Fruit fly (Drosophila melanogaster) whole organism, embryonic: Measurements from ENCODE around the gene CG15034.

Source experiments
- Bdp1 ChIP-seq: fragments of 200-800 bp; sonication (Bioruptor generic); optimal IDR thresholded peaks from 3 replicates; lab custom pipeline; 2016; ENCODE audit warnings: missing biosample characterization, missing genetic modification characterization
- CG11093 ChIP-seq: fragments of 200-800 bp; sonication (Bioruptor generic); IDR thresholded peaks from 3 replicates; pipeline ENCODE4 v1.3.6; 2022; ENCODE audit warnings: missing biosample characterization, missing genetic modification characterization
- CG13287 ChIP-seq: fragments of 200-800 bp; sonication (Bioruptor generic); IDR thresholded peaks from 2 replicates; pipeline ENCODE4 v1.3.6; 2022; ENCODE audit warnings: missing biosample characterization, missing genetic modification characterization; ENCODE audit not compliant: partially characterized antibody
- CG13775 ChIP-seq: fragments of 200-800 bp; sonication (Bioruptor generic); optimal IDR thresholded peaks from 3 replicates; lab custom pipeline; 2017; ENCODE audit warnings: missing biosample characterization, mild to moderate bottlenecking, missing genetic modification characterization
- CG1529 ChIP-seq: fragments of 200-800 bp; sonication (Bioruptor generic); optimal IDR thresholded peaks from 3 replicates; lab custom pipeline; 2018; ENCODE audit warnings: missing biosample characterization, missing genetic modification characterization
- CG1602 ChIP-seq: fragments of 200-800 bp; sonication (Bioruptor generic); optimal IDR thresholded peaks from 3 replicates; lab custom pipeline; 2016; ENCODE audit warnings: missing biosample characterization, missing genetic modification characterization
- CG3847 ChIP-seq: fragments of 200-800 bp; sonication (Bioruptor generic); IDR thresholded peaks from 2 replicates; pipeline ENCODE4 v1.3.6; 2022; ENCODE audit warnings: missing biosample characterization, missing genetic modification characterization
- CG4328 ChIP-seq: fragments of 200-800 bp; sonication (Bioruptor generic); optimal IDR thresholded peaks from 3 replicates; lab custom pipeline; 2017; ENCODE audit warnings: missing biosample characterization, missing genetic modification reagents, missing genetic modification characterization
- CG4707 ChIP-seq: fragments of 200-800 bp; sonication (Bioruptor generic); optimal IDR thresholded peaks from 2 replicates; lab custom pipeline; 2018; ENCODE audit warnings: missing biosample characterization, mild to moderate bottlenecking, missing genetic modification characterization, moderate library complexity
- CG4854 ChIP-seq: fragments of 200-800 bp; sonication (Bioruptor generic); optimal IDR thresholded peaks from 2 replicates; lab custom pipeline; 2016; ENCODE audit warnings: missing biosample characterization, missing genetic modification characterization, inconsistent platforms
- CG8290 ChIP-seq, 3 experiments: fragments of 200-800 bp; sonication (Bioruptor generic); optimal IDR thresholded peaks; 2 replicates each; lab custom pipeline; 2016 to 2019; ENCODE audit warnings: missing biosample characterization in 3 of 3, missing genetic modification characterization in 3 of 3, mild to moderate bottlenecking in 2 of 3, moderate library complexity in 1 of 3
- D19B ChIP-seq: fragments of 200-800 bp; sonication (Bioruptor generic); optimal IDR thresholded peaks from 2 replicates; lab custom pipeline; 2017; ENCODE audit warnings: missing biosample characterization, mild to moderate bottlenecking, missing genetic modification characterization
- Elba2 ChIP-seq: fragments of 200-800 bp; sonication (Bioruptor generic); optimal IDR thresholded peaks from 3 replicates; lab custom pipeline; 2016; ENCODE audit warnings: missing biosample characterization, missing genetic modification characterization
- Fer3 ChIP-seq: fragments of 200-800 bp; sonication (Bioruptor generic); optimal IDR thresholded peaks from 2 replicates; lab custom pipeline; 2018; ENCODE audit warnings: missing biosample characterization, mild to moderate bottlenecking, missing genetic modification characterization, moderate library complexity
- Gug ChIP-seq: fragments of 200-800 bp; sonication (Bioruptor generic); IDR thresholded peaks from 4 replicates; pipeline ENCODE4 v1.3.6; 2022; ENCODE audit warnings: missing biosample characterization, missing genetic modification characterization
- HLH3B ChIP-seq: fragments of 200-800 bp; sonication (Bioruptor generic); IDR thresholded peaks from 2 replicates; pipeline ENCODE4 v1.3.6; 2022; ENCODE audit warnings: missing biosample characterization, missing genetic modification characterization
- Hand ChIP-seq: fragments of 200-800 bp; sonication (Bioruptor generic); optimal IDR thresholded peaks from 2 replicates; lab custom pipeline; 2017; ENCODE audit warnings: mild to moderate bottlenecking, missing biosample characterization, missing genetic modification reagents, missing genetic modification characterization
- Hsf ChIP-seq: fragments of 200-800 bp; sonication (Bioruptor generic); optimal IDR thresholded peaks from 3 replicates; lab custom pipeline; 2016; ENCODE audit warnings: missing biosample characterization, missing genetic modification characterization
- Lim3 ChIP-seq: fragments of 200-800 bp; sonication (Bioruptor generic); IDR thresholded peaks from 2 replicates; pipeline ENCODE4 v1.3.6; 2022; ENCODE audit warnings: missing biosample characterization, missing genetic modification characterization
- MTF-1 ChIP-seq: fragments of 200-800 bp; sonication (Bioruptor generic); optimal IDR thresholded peaks from 2 replicates; lab custom pipeline; 2018; ENCODE audit warnings: missing biosample characterization, mild to moderate bottlenecking, missing genetic modification characterization, borderline replicate concordance
- NFAT ChIP-seq: fragments of 200-800 bp; sonication (Bioruptor generic); IDR thresholded peaks from 2 replicates; pipeline ENCODE4 v1.3.6; 2022; ENCODE audit warnings: missing biosample characterization, missing genetic modification characterization
- Scr ChIP-seq: fragments of 200-800 bp; sonication (Bioruptor generic); IDR thresholded peaks from 2 replicates; pipeline ENCODE4 v1.3.6; 2022; ENCODE audit warnings: missing biosample characterization, missing genetic modification characterization; ENCODE audit not compliant: partially characterized antibody
- Stat92E ChIP-seq, 3 experiments: fragments of >200 bp in 2 of 3; fragments of 200-800 bp in 1 of 3; sonication (Bioruptor generic) in 1 of 3; optimal IDR thresholded peaks; 2 replicates each; lab custom pipeline; 2017 to 2019; ENCODE audit warnings: missing biosample characterization in 3 of 3, missing genetic modification characterization in 3 of 3, mild to moderate bottlenecking in 1 of 3, moderate library complexity in 1 of 3
- Trl ChIP-seq, 3 experiments: fragments of >200 bp in 2 of 3; fragments of 200-800 bp in 1 of 3; sonication (Bioruptor generic) in 1 of 3; optimal IDR thresholded peaks; 2 replicates in 1 of 3; 3 replicates in 2 of 3; lab custom pipeline; 2016 to 2017; ENCODE audit warnings: missing biosample characterization in 1 of 3, missing genetic modification characterization in 1 of 3
- ash1 ChIP-seq: fragments of 200-800 bp; sonication (Bioruptor generic); optimal IDR thresholded peaks from 2 replicates; lab custom pipeline; 2018; ENCODE audit warnings: missing biosample characterization, mild to moderate bottlenecking, missing genetic modification characterization
- chinmo ChIP-seq: fragments of 200-800 bp; sonication (Bioruptor generic); IDR thresholded peaks from 4 replicates; pipeline ENCODE4 v1.3.6; 2022; ENCODE audit warnings: missing biosample characterization, missing genetic modification characterization; ENCODE audit not compliant: partially characterized antibody
- danr ChIP-seq: fragments of 200-800 bp; sonication (Bioruptor generic); IDR thresholded peaks from 2 replicates; pipeline ENCODE4 v1.3.6; 2022; ENCODE audit warnings: missing biosample characterization, missing genetic modification characterization
- disco-r ChIP-seq: fragments of 200-800 bp; sonication (Bioruptor generic); optimal IDR thresholded peaks from 2 replicates; lab custom pipeline; 2016; ENCODE audit warnings: missing biosample characterization, missing genetic modification characterization
- ems ChIP-seq: fragments of 200-800 bp; sonication (Bioruptor generic); optimal IDR thresholded peaks from 3 replicates; lab custom pipeline; 2016; ENCODE audit warnings: missing biosample characterization, missing genetic modification characterization
- en ChIP-seq: fragments of 200-800 bp; sonication (Bioruptor generic); optimal IDR thresholded peaks from 2 replicates; lab custom pipeline; 2016; ENCODE audit warnings: missing biosample characterization, missing genetic modification characterization
- esg ChIP-seq: fragments of 200-800 bp; sonication (Bioruptor generic); conservative IDR thresholded peaks from 2 replicates; pipeline ENCODE4 v1.3.6; 2022; ENCODE audit warnings: missing biosample characterization, missing genetic modification characterization
- gce ChIP-seq: fragments of 200-800 bp; sonication (Bioruptor generic); IDR thresholded peaks from 3 replicates; pipeline ENCODE4 v1.3.6; 2022; ENCODE audit warnings: missing biosample characterization, missing genetic modification characterization
- grau ChIP-seq: fragments of 200-800 bp; optimal IDR thresholded peaks from 3 replicates; lab custom pipeline; 2019; ENCODE audit warnings: missing biosample characterization, mild to moderate bottlenecking, missing genetic modification characterization, moderate library complexity
- her ChIP-seq: fragments of 200-800 bp; sonication (Bioruptor generic); optimal IDR thresholded peaks from 2 replicates; lab custom pipeline; 2016; ENCODE audit warnings: missing biosample characterization, missing genetic modification characterization
- hkb ChIP-seq, 2 experiments: fragments of 200-800 bp in 1 of 2; fragments of >200 bp in 1 of 2; sonication (Bioruptor generic) in 1 of 2; IDR thresholded peaks in 1 of 2; optimal IDR thresholded peaks in 1 of 2; 2 replicates each; pipeline versions ENCODE4 v1.3.6 to Lab custom; 2017 to 2022; ENCODE audit warnings: missing biosample characterization in 1 of 2, missing genetic modification characterization in 1 of 2
- insv ChIP-seq, 2 experiments: fragments of 200-800 bp; sonication (Bioruptor generic); optimal IDR thresholded peaks; 3 replicates each; lab custom pipeline; 2016 to 2018; ENCODE audit warnings: missing biosample characterization in 2 of 2, missing genetic modification characterization in 2 of 2
- jing ChIP-seq: fragments of 200-800 bp; sonication (Bioruptor generic); optimal IDR thresholded peaks from 2 replicates; lab custom pipeline; 2018; ENCODE audit warnings: missing biosample characterization, mild to moderate bottlenecking, missing genetic modification characterization
- klu ChIP-seq: fragments of 200-800 bp; sonication (Bioruptor generic); IDR thresholded peaks from 2 replicates; pipeline ENCODE4 v1.3.6; 2022; ENCODE audit warnings: missing biosample characterization, missing genetic modification characterization
- knrl ChIP-seq: fragments of 200-800 bp; sonication (Bioruptor generic); IDR thresholded peaks from 3 replicates; pipeline ENCODE4 v1.3.6; 2022; ENCODE audit warnings: missing biosample characterization, missing genetic modification characterization; ENCODE audit not compliant: partially characterized antibody
- mam ChIP-seq: fragments of 200-800 bp; sonication (Bioruptor generic); optimal IDR thresholded peaks from 3 replicates; lab custom pipeline; 2016; ENCODE audit warnings: missing biosample characterization, missing genetic modification characterization
- oc ChIP-seq: fragments of 200-800 bp; sonication (Bioruptor generic); optimal IDR thresholded peaks from 2 replicates; lab custom pipeline; 2018; ENCODE audit warnings: missing biosample characterization, mild to moderate bottlenecking, missing genetic modification characterization, moderate library complexity
- prd ChIP-seq, 3 experiments: fragments of >200 bp in 2 of 3; fragments of 200-800 bp in 1 of 3; sonication (Bioruptor generic) in 1 of 3; optimal IDR thresholded peaks in 2 of 3; IDR thresholded peaks in 1 of 3; 2 replicates in 2 of 3; 3 replicates in 1 of 3; pipeline versions ENCODE4 v1.3.6 to Lab custom; 2017 to 2022; ENCODE audit warnings: missing biosample characterization in 1 of 3, missing genetic modification characterization in 1 of 3
- sens ChIP-seq: fragments of 200-800 bp; sonication (Bioruptor generic); peaks from one replicate; lab custom pipeline; 2016; ENCODE audit warnings: missing biosample characterization, missing genetic modification characterization
- sima ChIP-seq: fragments of 200-800 bp; sonication (Bioruptor generic); optimal IDR thresholded peaks from 2 replicates; lab custom pipeline; 2016; ENCODE audit warnings: missing biosample characterization, missing genetic modification characterization
- ttk ChIP-seq: fragments of 200-800 bp; sonication (Bioruptor generic); IDR thresholded peaks from 2 replicates; pipeline ENCODE4 v2.1.2; 2022; ENCODE audit warnings: missing biosample characterization, missing genetic modification characterization
- vfl ChIP-seq: fragments of 200-800 bp; sonication (Bioruptor generic); optimal IDR thresholded peaks from 2 replicates; lab custom pipeline; 2016; ENCODE audit warnings: missing biosample characterization, missing genetic modification characterization
- vvl ChIP-seq: fragments of 200-800 bp; sonication (Bioruptor generic); IDR thresholded peaks from 2 replicates; pipeline ENCODE4 v1.3.6; 2022; ENCODE audit warnings: missing biosample characterization, missing genetic modification characterization
- wdn ChIP-seq: fragments of 200-800 bp; sonication (Bioruptor generic); IDR thresholded peaks from 2 replicates; pipeline ENCODE4 v1.3.6; 2022; ENCODE audit warnings: missing biosample characterization, missing genetic modification characterization

The CG15034 gene

DNA sequence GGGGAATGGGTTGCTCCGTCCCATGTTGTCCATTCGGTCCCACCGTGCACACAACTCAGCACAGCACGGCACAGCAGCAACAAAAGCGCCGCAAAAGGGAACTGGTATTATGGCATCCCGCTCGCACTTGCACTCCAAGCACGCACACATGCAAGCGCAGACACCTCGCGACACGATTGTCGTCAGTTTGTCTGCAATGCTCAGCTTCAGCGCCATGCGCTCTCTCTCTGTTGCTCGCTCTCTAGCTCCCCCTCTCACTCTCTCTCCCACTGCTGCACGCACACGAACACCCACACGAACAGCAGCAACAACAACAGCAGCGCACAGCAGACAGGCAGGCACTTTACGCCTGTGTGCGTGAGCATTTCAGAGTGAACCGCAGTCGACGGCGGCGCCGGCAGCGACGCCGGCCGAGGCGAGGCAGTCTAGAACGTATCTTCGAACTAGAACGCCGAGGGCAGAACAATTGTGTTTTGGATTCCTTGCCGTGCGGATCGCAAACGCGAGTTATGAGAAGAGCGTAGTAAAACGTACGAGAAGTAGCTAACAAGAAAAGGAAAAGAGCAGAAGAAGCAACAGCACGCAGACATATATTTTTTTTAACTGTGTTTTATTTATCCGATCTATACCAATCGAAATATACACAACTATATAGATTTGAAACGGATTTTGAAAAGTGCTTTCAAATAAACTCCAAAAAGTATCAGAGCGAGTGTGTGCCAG lies 39.7 kb downstream of the CG15034 start, which contains the start of gene brk (continued):
- TF ChIP-seq CG4707 (GFP tag; lab: Kevin White, UChicago) (peak; percentile 91), CG1529 (GFP tag; lab: Kevin White, UChicago) (peak; percentile 3), NFAT (GFP tag; lab: Robert Waterston, UW) (no peak; the same call in 1 of the 2 replicates), sima (GFP tag; lab: Kevin White, UChicago) (no peak), CG13287 (GFP tag; lab: Robert Waterston, UW) (peak; percentile 61), D19B (no peak), CG13775 (no peak), Hand (no peak), prd (optimal IDR thresholded peaks at IDR 0.05; lab: Kevin White, UChicago) (no peak), prd (GFP tag; IDR thresholded peaks at IDR 0.05; lab: Robert Waterston, UW) (no peak), hkb (optimal IDR thresholded peaks at IDR 0.05; lab: Kevin White, UChicago) (no peak), hkb (GFP tag; IDR thresholded peaks at IDR 0.05; lab: Robert Waterston, UW) (no peak), CG8290 (GFP tag; optimal IDR thresholded peaks at IDR 0.05; lab: Kevin White, UChicago) (no peak), CG8290 (tag; optimal IDR thresholded peaks at IDR 0.05; lab: Kevin White, UChicago) (peak in 1 of 2 experiments; percentile 40), grau (tag; lab: Kevin White, UChicago) (no peak), wdn (GFP tag; lab: Robert Waterston, UW) (0 out of 2 replicates have a peak, but pooled peaks have one; percentile 1), ems (no peak), CG3847 (no peak), danr (GFP tag; lab: Robert Waterston, UW) (no peak), en (no peak), her (GFP tag; lab: Kevin White, UChicago) (no peak), sens (GFP tag; lab: Kevin White, UChicago) (peak; percentile 91), vfl (GFP tag; lab: Kevin White, UChicago) (no peak), ttk (GFP tag; lab: Robert Waterston, UW) (no peak), klu (GFP tag; lab: Robert Waterston, UW) (0 out of 2 replicates have a peak, but pooled peaks have one; percentile 36), Hsf (no peak), oc (tag; lab: Kevin White, UChicago) (no peak), Elba2 (GFP tag; lab: Kevin White, UChicago) (no peak), chinmo (GFP tag; lab: Robert Waterston, UW) (peak; percentile 99), vvl (GFP tag; lab: Robert Waterston, UW) (no peak; the same call in 1 of the 2 replicates), Lim3 (no peak), CG1602 (GFP tag; lab: Kevin White, UChicago) (no peak), Gug (GFP tag; lab: Robert Waterston, UW) (no peak), ash1 (GFP tag; lab: Kevin White, UChicago) (no peak), knrl (0 out of 3 replicates have a peak, but pooled peaks have one; percentile 32), CG4854 (GFP tag; lab: Kevin White, UChicago) (no peak), disco-r (GFP tag; lab: Kevin White, UChicago) (no peak), Trl (optimal IDR thresholded peaks at IDR 0.05; lab: Kevin White, UChicago) (peak; percentile 96), Trl (GFP tag; optimal IDR thresholded peaks at IDR 0.05; lab: Kevin White, UChicago) (peak; percentile 25), jing (GFP tag; lab: Kevin White, UChicago) (no peak), MTF-1 (GFP tag; lab: Kevin White, UChicago) (no peak), esg (GFP tag; lab: Robert Waterston, UW) (no peak), Scr (GFP tag; lab: Robert Waterston, UW) (0 out of 2 replicates have a peak, but pooled peaks have one; percentile 34), Stat92E (GFP tag; optimal IDR thresholded peaks at IDR 0.05; lab: Kevin White, UChicago) (no peak), Bdp1 (GFP tag; lab: Kevin White, UChicago) (no peak), Fer3 (tag; lab: Kevin White, UChicago) (no peak), HLH3B (GFP tag; lab: Robert Waterston, UW) (no peak), insv (GFP tag; optimal IDR thresholded peaks at IDR 0.05; lab: Kevin White, UChicago) (no peak), CG4328 (no peak), mam (GFP tag; lab: Kevin White, UChicago) (no peak), CG11093 (GFP tag; lab: Robert Waterston, UW) (no peak), gce (GFP tag; lab: Robert Waterston, UW) (no peak)
